Fruit fly (Drosophila melanogaster) whole organism, embryonic: ENCODE results near the gene nAChRalpha6.
A peak's percentile ranks its signal among the peaks of the same experiment; 100 is the strongest.

ENCODE experiments used
- C15 ChIP-seq: fragments of 200-800 bp; sonication (Bioruptor generic); IDR thresholded peaks from 3 replicates; pipeline ENCODE4 v1.3.6; 2022; ENCODE audit warnings: missing biosample characterization, missing genetic modification characterization
- CG10431 ChIP-seq: fragments of 200-800 bp; sonication (Bioruptor generic); optimal IDR thresholded peaks from 3 replicates; lab custom pipeline; 2018; ENCODE audit warnings: missing biosample characterization, mild to moderate bottlenecking, missing genetic modification characterization
- CG11723 ChIP-seq: fragments of 200-800 bp; sonication (Bioruptor generic); optimal IDR thresholded peaks from 2 replicates; lab custom pipeline; 2017; ENCODE audit warnings: missing biosample characterization, mild to moderate bottlenecking, missing genetic modification characterization
- CG12071 ChIP-seq: fragments of 200-800 bp; sonication (Bioruptor generic); optimal IDR thresholded peaks from 3 replicates; lab custom pipeline; 2018; ENCODE audit warnings: missing biosample characterization, mild to moderate bottlenecking, missing genetic modification characterization
- CG13894 ChIP-seq: fragments of 200-800 bp; sonication (Bioruptor generic); optimal IDR thresholded peaks from 3 replicates; lab custom pipeline; 2018; ENCODE audit warnings: missing biosample characterization, mild to moderate bottlenecking, missing genetic modification characterization, moderate library complexity
- CG15073 ChIP-seq: fragments of 200-800 bp; sonication (Bioruptor generic); optimal IDR thresholded peaks from 2 replicates; lab custom pipeline; 2016; ENCODE audit warnings: missing biosample characterization, missing genetic modification characterization
- CG15514 ChIP-seq: fragments of 200-800 bp; sonication (Bioruptor generic); optimal IDR thresholded peaks from 3 replicates; lab custom pipeline; 2017; ENCODE audit warnings: missing biosample characterization, missing genetic modification characterization, mild to moderate bottlenecking, moderate library complexity, missing genetic modification reagents
- CG31388 ChIP-seq: fragments of 200-800 bp; sonication (Bioruptor generic); optimal IDR thresholded peaks from 2 replicates; lab custom pipeline; 2016; ENCODE audit warnings: missing biosample characterization, missing genetic modification characterization
- CG34376 ChIP-seq: fragments of 200-800 bp; sonication (Bioruptor generic); optimal IDR thresholded peaks from 2 replicates; lab custom pipeline; 2018; ENCODE audit warnings: missing biosample characterization, mild to moderate bottlenecking, missing genetic modification characterization
- CG4282 ChIP-seq: fragments of 200-800 bp; sonication (Bioruptor generic); optimal IDR thresholded peaks from 2 replicates; lab custom pipeline; 2016; ENCODE audit warnings: missing biosample characterization, missing genetic modification characterization
- CG4328 ChIP-seq: fragments of 200-800 bp; sonication (Bioruptor generic); optimal IDR thresholded peaks from 3 replicates; lab custom pipeline; 2017; ENCODE audit warnings: missing biosample characterization, missing genetic modification reagents, missing genetic modification characterization
- CG7372 ChIP-seq: fragments of 200-800 bp; sonication (Bioruptor generic); IDR thresholded peaks from 2 replicates; pipeline ENCODE4 v1.3.6; 2022; ENCODE audit warnings: missing biosample characterization, missing genetic modification characterization
- CG7839 ChIP-seq: fragments of 200-800 bp; sonication (Bioruptor generic); optimal IDR thresholded peaks from 3 replicates; lab custom pipeline; 2018; ENCODE audit warnings: missing biosample characterization, mild to moderate bottlenecking, missing genetic modification characterization, moderate library complexity
- CG8359 ChIP-seq: fragments of 200-800 bp; sonication (Bioruptor generic); optimal IDR thresholded peaks from 2 replicates; lab custom pipeline; 2017; ENCODE audit warnings: missing biosample characterization, mild to moderate bottlenecking, missing genetic modification characterization, borderline replicate concordance
- Dbx ChIP-seq: fragments of 200-800 bp; sonication (Bioruptor generic); IDR thresholded peaks from 3 replicates; pipeline ENCODE4 v1.3.6; 2022; ENCODE audit warnings: missing biosample characterization, missing genetic modification characterization
- Dref ChIP-seq: fragments of 200-800 bp; sonication (Bioruptor generic); IDR thresholded peaks from 2 replicates; pipeline ENCODE4 v1.3.6; 2022; ENCODE audit warnings: missing biosample characterization, missing genetic modification characterization
- Drgx ChIP-seq: fragments of 200-800 bp; sonication (Bioruptor generic); IDR thresholded peaks from 2 replicates; pipeline ENCODE4 v1.3.6; 2022; ENCODE audit warnings: missing biosample characterization, missing genetic modification characterization
- E2f2 ChIP-seq: fragments of 200-800 bp; sonication (Bioruptor generic); IDR thresholded peaks from 2 replicates; pipeline ENCODE4 v1.3.6; 2022; ENCODE audit warnings: missing biosample characterization, missing genetic modification characterization
- Eip74EF ChIP-seq, 2 experiments: fragments of 200-800 bp in 1 of 2; fragments of >200 bp in 1 of 2; sonication (Bioruptor generic) in 1 of 2; optimal IDR thresholded peaks; 2 replicates each; lab custom pipeline; 2017 to 2019; ENCODE audit warnings: missing biosample characterization in 2 of 2, missing genetic modification characterization in 2 of 2, mild to moderate bottlenecking in 1 of 2, moderate library complexity in 1 of 2
- HHEX ChIP-seq: fragments of 200-800 bp; sonication (Bioruptor generic); optimal IDR thresholded peaks from 3 replicates; lab custom pipeline; 2017; ENCODE audit warnings: missing biosample characterization, mild to moderate bottlenecking, missing genetic modification characterization, missing genetic modification reagents
- HmgD ChIP-seq: fragments of 200-800 bp; sonication (Bioruptor generic); optimal IDR thresholded peaks from 3 replicates; lab custom pipeline; 2016; ENCODE audit warnings: missing biosample characterization, missing genetic modification characterization
- Hmx ChIP-seq: fragments of 200-800 bp; sonication (Bioruptor generic); optimal IDR thresholded peaks from 2 replicates; lab custom pipeline; 2016; ENCODE audit warnings: missing biosample characterization, missing genetic modification characterization
- NFAT ChIP-seq: fragments of 200-800 bp; sonication (Bioruptor generic); IDR thresholded peaks from 2 replicates; pipeline ENCODE4 v1.3.6; 2022; ENCODE audit warnings: missing biosample characterization, missing genetic modification characterization
- Neu2 ChIP-seq: fragments of 200-800 bp; sonication (Bioruptor generic); optimal IDR thresholded peaks from 3 replicates; lab custom pipeline; 2016; ENCODE audit warnings: missing biosample characterization, missing genetic modification characterization, borderline replicate concordance
- Nf-YA ChIP-seq: fragments of 200-800 bp; sonication (Bioruptor generic); IDR thresholded peaks from 2 replicates; pipeline ENCODE4 v1.3.6; 2022; ENCODE audit warnings: missing biosample characterization, missing genetic modification characterization
- Oaz ChIP-seq: fragments of 200-800 bp; sonication (Bioruptor generic); IDR thresholded peaks from 2 replicates; pipeline ENCODE4 v1.3.6; 2022; ENCODE audit warnings: missing biosample characterization, missing genetic modification characterization
- Poxn ChIP-seq: fragments of 200-800 bp; sonication (Bioruptor generic); IDR thresholded peaks from 2 replicates; pipeline ENCODE4 v1.3.6; 2022; ENCODE audit warnings: missing biosample characterization, missing genetic modification characterization
- Rfx ChIP-seq: fragments of 200-800 bp; sonication (Bioruptor generic); IDR thresholded peaks from 2 replicates; pipeline ENCODE4 v1.3.6; 2022; ENCODE audit warnings: missing biosample characterization, missing genetic modification characterization
- Ssrp ChIP-seq: fragments of 200-800 bp; sonication (Bioruptor generic); optimal IDR thresholded peaks from 2 replicates; lab custom pipeline; 2018; ENCODE audit warnings: missing biosample characterization, mild to moderate bottlenecking, missing genetic modification characterization, moderate library complexity
- Stat92E ChIP-seq, 3 experiments: fragments of >200 bp in 2 of 3; fragments of 200-800 bp in 1 of 3; sonication (Bioruptor generic) in 1 of 3; optimal IDR thresholded peaks; 2 replicates each; lab custom pipeline; 2017 to 2019; ENCODE audit warnings: missing biosample characterization in 3 of 3, missing genetic modification characterization in 3 of 3, mild to moderate bottlenecking in 1 of 3, moderate library complexity in 1 of 3
- ac ChIP-seq: fragments of 200-800 bp; sonication (Bioruptor generic); optimal IDR thresholded peaks from 3 replicates; lab custom pipeline; 2017; ENCODE audit warnings: missing biosample characterization, mild to moderate bottlenecking, missing genetic modification characterization
- br ChIP-seq: fragments of >200 bp; optimal IDR thresholded peaks from 2 replicates; lab custom pipeline; 2017
- bsh ChIP-seq, 2 experiments: fragments of 200-800 bp; sonication (Bioruptor generic); optimal IDR thresholded peaks; 2 replicates each; lab custom pipeline; 2017 to 2018; ENCODE audit warnings: mild to moderate bottlenecking in 2 of 2, missing biosample characterization in 2 of 2, missing genetic modification characterization in 2 of 2, moderate library complexity in 1 of 2
- cg ChIP-seq: fragments of 200-800 bp; sonication (Bioruptor generic); optimal IDR thresholded peaks from 3 replicates; lab custom pipeline; 2019; ENCODE audit warnings: missing biosample characterization, mild to moderate bottlenecking, missing genetic modification characterization, moderate library complexity
- corto ChIP-seq: fragments of 200-800 bp; sonication (Bioruptor generic); optimal IDR thresholded peaks from 2 replicates; lab custom pipeline; 2016; ENCODE audit warnings: missing biosample characterization, mild to moderate bottlenecking, missing genetic modification characterization, moderate library complexity
- dan ChIP-seq: fragments of 200-800 bp; sonication (Bioruptor generic); IDR thresholded peaks from 2 replicates; pipeline ENCODE4 v1.3.6; 2022; ENCODE audit warnings: missing biosample characterization, missing genetic modification characterization
- eve ChIP-seq, 2 experiments: fragments of >200 bp; optimal IDR thresholded peaks; 2 replicates each; lab custom pipeline; 2017; ENCODE audit warnings: missing biosample characterization in 2 of 2, missing genetic modification characterization in 2 of 2
- ham ChIP-seq: fragments of 200-800 bp; sonication (Bioruptor generic); IDR thresholded peaks from 2 replicates; pipeline ENCODE4 v1.3.6; 2022; ENCODE audit warnings: missing biosample characterization, missing genetic modification characterization
- hbn ChIP-seq: fragments of 200-800 bp; sonication (Bioruptor generic); IDR thresholded peaks from 2 replicates; pipeline ENCODE4 v1.3.6; 2022; ENCODE audit warnings: missing biosample characterization, missing genetic modification characterization; ENCODE audit not compliant: partially characterized antibody
- jigr1 ChIP-seq: fragments of 200-800 bp; sonication (Bioruptor generic); IDR thresholded peaks from 3 replicates; pipeline ENCODE4 v1.3.6; 2022; ENCODE audit warnings: missing biosample characterization, missing genetic modification characterization
- knrl ChIP-seq: fragments of 200-800 bp; sonication (Bioruptor generic); IDR thresholded peaks from 3 replicates; pipeline ENCODE4 v1.3.6; 2022; ENCODE audit warnings: missing biosample characterization, missing genetic modification characterization; ENCODE audit not compliant: partially characterized antibody
- oc ChIP-seq: fragments of 200-800 bp; sonication (Bioruptor generic); optimal IDR thresholded peaks from 2 replicates; lab custom pipeline; 2018; ENCODE audit warnings: missing biosample characterization, mild to moderate bottlenecking, missing genetic modification characterization, moderate library complexity
- pho ChIP-seq: fragments of 200-800 bp; sonication (Bioruptor generic); optimal IDR thresholded peaks from 2 replicates; lab custom pipeline; 2016; ENCODE audit warnings: missing biosample characterization, missing genetic modification characterization
- scrt ChIP-seq: fragments of 200-800 bp; sonication (Bioruptor generic); optimal IDR thresholded peaks from 2 replicates; lab custom pipeline; 2018; ENCODE audit warnings: missing biosample characterization, mild to moderate bottlenecking, missing genetic modification characterization, moderate library complexity
- seq ChIP-seq: fragments of 200-800 bp; sonication (Bioruptor generic); IDR thresholded peaks from 2 replicates; pipeline ENCODE4 v1.3.6; 2022; ENCODE audit warnings: missing biosample characterization, missing genetic modification characterization
- shn ChIP-seq: fragments of 200-800 bp; sonication (Bioruptor generic); optimal IDR thresholded peaks from 3 replicates; lab custom pipeline; 2016; ENCODE audit warnings: missing biosample characterization, missing genetic modification characterization
- sob ChIP-seq: fragments of 200-800 bp; sonication (Bioruptor generic); IDR thresholded peaks from 2 replicates; pipeline ENCODE4 v1.3.6; 2022; ENCODE audit warnings: missing biosample characterization, missing genetic modification characterization
- sqz ChIP-seq: fragments of 200-800 bp; sonication (Bioruptor generic); optimal IDR thresholded peaks from 3 replicates; lab custom pipeline; 2018; ENCODE audit warnings: missing biosample characterization, mild to moderate bottlenecking, missing genetic modification characterization
- tup ChIP-seq: fragments of 200-800 bp; sonication (Bioruptor generic); optimal IDR thresholded peaks from 2 replicates; lab custom pipeline; 2016; ENCODE audit warnings: missing biosample characterization, mild to moderate bottlenecking, missing genetic modification characterization, moderate library complexity
- unpg ChIP-seq: fragments of 200-800 bp; sonication (Bioruptor generic); optimal IDR thresholded peaks from 3 replicates; lab custom pipeline; 2018; ENCODE audit warnings: missing biosample characterization, mild to moderate bottlenecking, missing genetic modification characterization, moderate library complexity

The nAChRalpha6 gene

DNA sequence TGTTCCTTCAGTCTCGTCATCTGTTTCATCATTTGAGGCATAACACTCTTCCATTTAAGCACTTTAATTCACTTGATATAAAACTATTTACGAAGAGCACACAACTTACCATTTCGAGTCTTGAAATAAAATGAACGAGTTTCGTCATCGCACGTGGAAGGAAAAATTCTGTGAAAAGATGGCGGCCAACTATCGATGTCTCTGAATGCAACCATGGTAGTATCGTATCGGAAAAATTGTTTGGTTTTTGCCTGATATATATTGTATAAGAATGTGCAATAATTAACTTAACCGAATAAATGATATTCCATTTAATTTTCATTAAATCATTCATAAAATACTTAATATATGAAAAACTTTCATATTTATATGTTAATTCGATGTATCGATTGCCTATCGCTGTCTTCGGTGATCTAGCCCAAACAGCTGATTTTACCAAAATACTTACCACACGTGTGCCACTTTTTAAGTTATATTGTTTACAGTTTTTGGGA lies 8.9 kb upstream of the nAChRalpha6 start, which contains the start of gene Bka (continued):
- TF ChIP-seq CG10431 (GFP tag; lab: Kevin White, UChicago) (peak; percentile 65), CG11723 (no peak), CG15514 (peak; percentile 86), knrl (GFP tag; lab: Robert Waterston, UW) (peak; percentile 99), unpg (GFP tag; lab: Kevin White, UChicago) (peak; percentile 54), seq (GFP tag; lab: Robert Waterston, UW) (no peak), shn (no peak), CG7839 (peak; percentile 51), sqz (GFP tag; lab: Kevin White, UChicago) (no peak), br (lab: Kevin White, UChicago) (no peak), Oaz (no peak), Nf-YA (GFP tag; lab: Robert Waterston, UW) (no peak), ham (GFP tag; lab: Robert Waterston, UW) (no peak), C15 (no peak), CG7372 (no peak), Ssrp (tag; lab: Kevin White, UChicago) (no peak), ac (GFP tag; lab: Kevin White, UChicago) (no peak), scrt (GFP tag; lab: Kevin White, UChicago) (peak; percentile 50), Dbx (GFP tag; lab: Robert Waterston, UW) (peak; percentile 53; the same call in 2 of the 3 replicates), dan (no peak), bsh (GFP tag; optimal IDR thresholded peaks at IDR 0.05; lab: Kevin White, UChicago) (peak in 1 of 2 experiments; percentile 56), NFAT (GFP tag; lab: Robert Waterston, UW) (peak; percentile 69; the same call in 1 of the 2 replicates), CG8359 (no peak), CG4282 (GFP tag; lab: Kevin White, UChicago) (no peak), Dref (GFP tag; lab: Robert Waterston, UW) (peak; percentile 86), CG34376 (peak; percentile 85), E2f2 (GFP tag; lab: Robert Waterston, UW) (peak; percentile 79), Eip74EF (GFP tag; optimal IDR thresholded peaks at IDR 0.05; lab: Kevin White, UChicago) (peak in 1 of 2 experiments; percentile 65), eve (GFP tag; optimal IDR thresholded peaks at IDR 0.05; lab: Kevin White, UChicago) (no peak), HmgD (GFP tag; lab: Kevin White, UChicago) (no peak), CG12071 (GFP tag; lab: Kevin White, UChicago) (no peak), Stat92E (GFP tag; optimal IDR thresholded peaks at IDR 0.05; lab: Kevin White, UChicago) (peak in 1 of 3 experiments; percentile 78), sob (GFP tag; lab: Robert Waterston, UW) (peak; percentile 61), CG4328 (GFP tag; lab: Kevin White, UChicago) (peak; percentile 40), HHEX (peak; percentile 64), Hmx (GFP tag; lab: Kevin White, UChicago) (no peak), CG13894 (tag; lab: Kevin White, UChicago) (peak; percentile 77), Neu2 (no peak), CG31388 (GFP tag; lab: Kevin White, UChicago) (no peak), CG15073 (GFP tag; lab: Kevin White, UChicago) (no peak), oc (tag; lab: Kevin White, UChicago) (peak; percentile 28), tup (GFP tag; lab: Kevin White, UChicago) (peak; percentile 13), Drgx (GFP tag; lab: Robert Waterston, UW) (no peak), Poxn (GFP tag; lab: Robert Waterston, UW) (no peak), pho (peak; percentile 20), Rfx (GFP tag; lab: Robert Waterston, UW) (peak; percentile 41), corto (no peak), cg (GFP tag; lab: Kevin White, UChicago) (no peak), hbn (GFP tag; lab: Robert Waterston, UW) (peak; percentile 98), jigr1 (no peak)
